Fruit fly (Drosophila melanogaster) whole organism, embryonic: ENCODE measurements around the gene raptor.

Source experiments
- Abd-B ChIP-seq: fragments of 200-800 bp; sonication (Bioruptor generic); optimal IDR thresholded peaks from 2 replicates; lab custom pipeline; 2018; ENCODE audit warnings: missing biosample characterization, mild to moderate bottlenecking, missing genetic modification characterization, moderate library complexity
- Asciz ChIP-seq: fragments of 200-800 bp; sonication (Bioruptor generic); optimal IDR thresholded peaks from 2 replicates; lab custom pipeline; 2017; ENCODE audit warnings: missing biosample characterization, mild to moderate bottlenecking, missing genetic modification characterization, missing genetic modification reagents
- BEAF-32 ChIP-seq: fragments of 200-800 bp; sonication (Bioruptor generic); optimal IDR thresholded peaks from 3 replicates; lab custom pipeline; 2017; ENCODE audit warnings: missing biosample characterization, missing genetic modification characterization, mild to moderate bottlenecking, moderate library complexity, missing genetic modification reagents
- Bgb ChIP-seq: fragments of 200-800 bp; sonication (Bioruptor generic); IDR thresholded peaks from 2 replicates; pipeline ENCODE4 v1.3.6; 2022; ENCODE audit warnings: missing biosample characterization, missing genetic modification characterization; ENCODE audit not compliant: partially characterized antibody
- Blimp-1 ChIP-seq: fragments of 200-800 bp; sonication (Bioruptor generic); optimal IDR thresholded peaks from 3 replicates; lab custom pipeline; 2018; ENCODE audit warnings: missing biosample characterization, missing genetic modification characterization, mild to moderate bottlenecking, moderate library complexity, missing genetic modification reagents
- Bteb2 ChIP-seq: fragments of 200-800 bp; sonication (Bioruptor generic); optimal IDR thresholded peaks from 2 replicates; lab custom pipeline; 2016; ENCODE audit warnings: missing biosample characterization, missing genetic modification characterization
- C15 ChIP-seq: fragments of 200-800 bp; sonication (Bioruptor generic); IDR thresholded peaks from 3 replicates; pipeline ENCODE4 v1.3.6; 2022; ENCODE audit warnings: missing biosample characterization, missing genetic modification characterization
- CG11695 ChIP-seq: fragments of 200-800 bp; sonication (Bioruptor generic); IDR thresholded peaks from 3 replicates; pipeline ENCODE4 v1.3.6; 2022; ENCODE audit warnings: missing biosample characterization, missing genetic modification characterization
- CG13287 ChIP-seq: fragments of 200-800 bp; sonication (Bioruptor generic); IDR thresholded peaks from 2 replicates; pipeline ENCODE4 v1.3.6; 2022; ENCODE audit warnings: missing biosample characterization, missing genetic modification characterization; ENCODE audit not compliant: partially characterized antibody
- CG14014 ChIP-seq: fragments of 200-800 bp; sonication (Bioruptor generic); IDR thresholded peaks from 2 replicates; pipeline ENCODE4 v1.3.6; 2022; ENCODE audit warnings: missing biosample characterization, missing genetic modification characterization
- CG17802 ChIP-seq: fragments of 200-800 bp; sonication (Bioruptor generic); optimal IDR thresholded peaks from 2 replicates; lab custom pipeline; 2018; ENCODE audit warnings: missing biosample characterization, mild to moderate bottlenecking, missing genetic modification characterization, moderate library complexity
- CG18599 ChIP-seq: fragments of 200-800 bp; sonication (Bioruptor generic); optimal IDR thresholded peaks from 3 replicates; lab custom pipeline; 2017; ENCODE audit warnings: missing biosample characterization, missing genetic modification characterization, mild to moderate bottlenecking, moderate library complexity, missing genetic modification reagents
- CG18764 ChIP-seq: fragments of 200-800 bp; sonication (Bioruptor generic); optimal IDR thresholded peaks from 3 replicates; lab custom pipeline; 2016; ENCODE audit warnings: missing biosample characterization, missing genetic modification characterization
- CG2129 ChIP-seq: fragments of 200-800 bp; sonication (Bioruptor generic); IDR thresholded peaks from 2 replicates; pipeline ENCODE4 v1.3.6; 2022; ENCODE audit warnings: missing biosample characterization, missing genetic modification characterization; ENCODE audit not compliant: partially characterized antibody
- CG3163 ChIP-seq: fragments of 200-800 bp; sonication (Bioruptor generic); optimal IDR thresholded peaks from 3 replicates; lab custom pipeline; 2016; ENCODE audit warnings: missing biosample characterization, missing genetic modification characterization
- CG32772 ChIP-seq: fragments of 200-800 bp; sonication (Bioruptor generic); IDR thresholded peaks from 2 replicates; pipeline ENCODE4 v1.3.6; 2022; ENCODE audit warnings: missing biosample characterization, missing genetic modification characterization
- CG3726 ChIP-seq: fragments of 200-800 bp; sonication (Bioruptor generic); IDR thresholded peaks from 3 replicates; pipeline ENCODE4, ENCODE4 v1.3.6; 2022; ENCODE audit warnings: missing biosample characterization, missing genetic modification characterization
- CG3838 ChIP-seq: fragments of 200-800 bp; sonication (Bioruptor generic); optimal IDR thresholded peaks from 3 replicates; lab custom pipeline; 2016; ENCODE audit warnings: missing biosample characterization, missing genetic modification characterization
- CG43689 ChIP-seq: fragments of 200-800 bp; sonication (Bioruptor generic); IDR thresholded peaks from 2 replicates; pipeline ENCODE4 v1.3.6; 2022; ENCODE audit warnings: missing biosample characterization, missing genetic modification characterization
- CG5953 ChIP-seq: fragments of 200-800 bp; sonication (Bioruptor generic); IDR thresholded peaks from 2 replicates; pipeline ENCODE4 v1.3.6; 2022; ENCODE audit warnings: missing biosample characterization, missing genetic modification characterization
- CG6765 ChIP-seq: fragments of 200-800 bp; sonication (Bioruptor generic); optimal IDR thresholded peaks from 3 replicates; lab custom pipeline; 2017; ENCODE audit warnings: missing biosample characterization, mild to moderate bottlenecking, missing genetic modification characterization
- CG7745 ChIP-seq: fragments of 200-800 bp; sonication (Bioruptor generic); optimal IDR thresholded peaks from 2 replicates; lab custom pipeline; 2018; ENCODE audit warnings: missing biosample characterization, mild to moderate bottlenecking, missing genetic modification characterization, moderate library complexity
- CG9609 ChIP-seq: fragments of 200-800 bp; sonication (Bioruptor generic); optimal IDR thresholded peaks from 3 replicates; lab custom pipeline; 2016; ENCODE audit warnings: missing biosample characterization, missing genetic modification characterization
- CoRest ChIP-seq: fragments of 200-800 bp; sonication (Bioruptor generic); optimal IDR thresholded peaks from 3 replicates; lab custom pipeline; 2018; ENCODE audit warnings: missing biosample characterization, mild to moderate bottlenecking, missing genetic modification characterization, moderate library complexity
- Dll ChIP-seq: fragments of 200-800 bp; sonication (Bioruptor generic); IDR thresholded peaks from 4 replicates; pipeline ENCODE4 v1.3.6; 2022; ENCODE audit warnings: missing biosample characterization, missing genetic modification characterization; ENCODE audit not compliant: partially characterized antibody
- GATAe ChIP-seq: fragments of 200-800 bp; sonication (Bioruptor generic); conservative IDR thresholded peaks from 2 replicates; pipeline ENCODE4 v1.3.6; 2022; ENCODE audit warnings: missing biosample characterization, missing genetic modification characterization
- HmgZ ChIP-seq: fragments of 200-800 bp; sonication (Bioruptor generic); optimal IDR thresholded peaks from 2 replicates; lab custom pipeline; 2018; ENCODE audit warnings: missing biosample characterization, mild to moderate bottlenecking, missing genetic modification characterization
- Hr3 ChIP-seq: fragments of 200-800 bp; sonication (Bioruptor generic); optimal IDR thresholded peaks from 3 replicates; lab custom pipeline; 2016; ENCODE audit warnings: missing biosample characterization, missing genetic modification characterization
- Hr78 ChIP-seq, 2 experiments: fragments of 200-800 bp in 1 of 2; fragments of >200 bp in 1 of 2; sonication (Bioruptor generic) in 1 of 2; optimal IDR thresholded peaks; 2 replicates each; lab custom pipeline; 2017 to 2019; ENCODE audit warnings: missing biosample characterization in 2 of 2, missing genetic modification characterization in 2 of 2, mild to moderate bottlenecking in 1 of 2, moderate library complexity in 1 of 2
- Hsf ChIP-seq: fragments of 200-800 bp; sonication (Bioruptor generic); optimal IDR thresholded peaks from 3 replicates; lab custom pipeline; 2016; ENCODE audit warnings: missing biosample characterization, missing genetic modification characterization
- Oli ChIP-seq: fragments of 200-800 bp; sonication (Bioruptor generic); optimal IDR thresholded peaks from 2 replicates; lab custom pipeline; 2018; ENCODE audit warnings: missing biosample characterization, mild to moderate bottlenecking, missing genetic modification characterization, moderate library complexity
- Poxn ChIP-seq: fragments of 200-800 bp; sonication (Bioruptor generic); IDR thresholded peaks from 2 replicates; pipeline ENCODE4 v1.3.6; 2022; ENCODE audit warnings: missing biosample characterization, missing genetic modification characterization
- Rx ChIP-seq: fragments of 200-800 bp; sonication (Bioruptor generic); IDR thresholded peaks from 2 replicates; pipeline ENCODE4 v1.3.6; 2022; ENCODE audit warnings: missing biosample characterization, missing genetic modification characterization
- Trl ChIP-seq, 3 experiments: fragments of >200 bp in 2 of 3; fragments of 200-800 bp in 1 of 3; sonication (Bioruptor generic) in 1 of 3; optimal IDR thresholded peaks; 2 replicates in 1 of 3; 3 replicates in 2 of 3; lab custom pipeline; 2016 to 2017; ENCODE audit warnings: missing biosample characterization in 1 of 3, missing genetic modification characterization in 1 of 3
- Vsx1 ChIP-seq: fragments of 200-800 bp; sonication (Bioruptor generic); optimal IDR thresholded peaks from 2 replicates; lab custom pipeline; 2017; ENCODE audit warnings: missing biosample characterization, mild to moderate bottlenecking, missing genetic modification characterization, missing genetic modification reagents
- Xbp1 ChIP-seq: fragments of 200-800 bp; sonication (Bioruptor generic); optimal IDR thresholded peaks from 3 replicates; lab custom pipeline; 2016; ENCODE audit warnings: missing biosample characterization, mild to moderate bottlenecking, missing genetic modification characterization
- abd-A ChIP-seq: fragments of 200-800 bp; sonication (Bioruptor generic); optimal IDR thresholded peaks from 3 replicates; lab custom pipeline; 2019; ENCODE audit warnings: missing biosample characterization, mild to moderate bottlenecking, missing genetic modification characterization, moderate library complexity
- crp ChIP-seq, 2 experiments: fragments of 200-800 bp; sonication (Bioruptor generic); optimal IDR thresholded peaks; 2 replicates in 1 of 2; 3 replicates in 1 of 2; lab custom pipeline; 2017; ENCODE audit warnings: missing biosample characterization in 2 of 2, missing genetic modification characterization in 2 of 2, mild to moderate bottlenecking in 1 of 2, moderate library complexity in 1 of 2
- en ChIP-seq: fragments of 200-800 bp; sonication (Bioruptor generic); optimal IDR thresholded peaks from 2 replicates; lab custom pipeline; 2016; ENCODE audit warnings: missing biosample characterization, missing genetic modification characterization
- fd64A ChIP-seq: fragments of 200-800 bp; sonication (Bioruptor generic); optimal IDR thresholded peaks from 3 replicates; lab custom pipeline; 2018; ENCODE audit warnings: missing biosample characterization, mild to moderate bottlenecking, missing genetic modification characterization
- org-1 ChIP-seq: fragments of 200-800 bp; sonication (Bioruptor generic); optimal IDR thresholded peaks from 2 replicates; lab custom pipeline; 2017; ENCODE audit warnings: missing biosample characterization, missing genetic modification characterization
- pho ChIP-seq: fragments of 200-800 bp; sonication (Bioruptor generic); optimal IDR thresholded peaks from 2 replicates; lab custom pipeline; 2016; ENCODE audit warnings: missing biosample characterization, missing genetic modification characterization
- pum ChIP-seq: fragments of 200-800 bp; sonication (Bioruptor generic); optimal IDR thresholded peaks from 2 replicates; lab custom pipeline; 2016; ENCODE audit warnings: missing biosample characterization, missing genetic modification characterization
- so ChIP-seq: fragments of 200-800 bp; sonication (Bioruptor generic); IDR thresholded peaks from 3 replicates; pipeline ENCODE4 v1.3.6; 2022; ENCODE audit warnings: missing biosample characterization, missing genetic modification characterization
- stwl ChIP-seq: fragments of 200-800 bp; sonication (Bioruptor generic); optimal IDR thresholded peaks from 3 replicates; lab custom pipeline; 2018; ENCODE audit warnings: missing biosample characterization, mild to moderate bottlenecking, missing genetic modification characterization, moderate library complexity
- tna ChIP-seq: fragments of 200-800 bp; sonication (Bioruptor generic); IDR thresholded peaks from 2 replicates; pipeline ENCODE4 v1.3.6; 2022; ENCODE audit warnings: missing biosample characterization, missing genetic modification characterization; ENCODE audit not compliant: partially characterized antibody
- wdn ChIP-seq: fragments of 200-800 bp; sonication (Bioruptor generic); IDR thresholded peaks from 2 replicates; pipeline ENCODE4 v1.3.6; 2022; ENCODE audit warnings: missing biosample characterization, missing genetic modification characterization
- zen2 ChIP-seq: fragments of 200-800 bp; sonication (Bioruptor generic); IDR thresholded peaks from 3 replicates; pipeline ENCODE4 v1.3.6; 2022; ENCODE audit warnings: missing biosample characterization, missing genetic modification characterization; ENCODE audit not compliant: partially characterized antibody

Gene raptor

DNA sequence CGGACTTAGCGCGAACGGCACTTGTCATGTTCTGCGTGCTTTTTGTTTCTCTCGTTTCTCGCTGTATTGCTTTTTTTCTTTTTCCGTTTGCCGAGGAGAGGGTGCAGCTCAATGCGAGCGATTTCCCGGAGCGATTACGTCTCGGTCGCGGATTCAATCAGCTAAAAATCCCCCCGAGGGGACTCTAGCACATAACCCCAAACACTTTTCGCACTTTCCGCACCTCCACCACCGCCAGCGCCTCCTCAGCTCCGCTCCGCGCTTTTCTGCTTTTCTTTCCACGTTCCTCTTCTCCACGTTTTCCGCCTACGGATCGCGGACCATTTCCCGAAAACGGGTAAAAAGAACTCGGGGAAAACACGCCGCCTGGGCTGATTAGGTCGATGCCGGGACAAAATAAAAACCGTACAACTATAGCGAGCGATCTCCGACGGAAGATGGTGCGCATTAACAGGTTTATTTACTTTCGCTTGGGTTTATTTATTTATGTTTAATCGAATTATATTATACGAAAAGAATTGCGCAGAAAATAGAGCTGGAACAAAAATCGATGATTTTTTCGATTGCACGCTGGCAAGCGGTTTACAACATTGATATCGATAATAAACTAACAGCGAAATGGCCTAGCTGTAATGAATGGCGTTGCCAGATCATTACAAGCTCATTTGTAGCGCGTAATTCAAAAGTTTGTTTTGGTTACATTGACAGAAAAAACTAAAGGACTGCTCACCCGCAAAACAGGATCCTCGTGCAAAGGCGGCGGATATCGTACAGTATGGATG is at the start of gene raptor (continued):
- TF ChIP-seq CG7745 (tag; lab: Kevin White, UChicago) (no peak), Hsf (no peak), stwl (tag; lab: Kevin White, UChicago) (peak; percentile 5), CG13287 (GFP tag; lab: Robert Waterston, UW) (peak; percentile 67), Poxn (GFP tag; lab: Robert Waterston, UW) (no peak), wdn (GFP tag; lab: Robert Waterston, UW) (no peak), CG18599 (no peak), CG9609 (GFP tag; lab: Kevin White, UChicago) (no peak), CG3163 (GFP tag; lab: Kevin White, UChicago) (no peak), Rx (GFP tag; lab: Robert Waterston, UW) (no peak), tna (GFP tag; lab: Robert Waterston, UW) (no peak), Dll (GFP tag; lab: Robert Waterston, UW) (peak; percentile 53; the same call in 1 of the 4 replicates), so (GFP tag; lab: Robert Waterston, UW) (no peak), CG32772 (GFP tag; lab: Robert Waterston, UW) (no peak), GATAe (GFP tag; lab: Robert Waterston, UW) (no peak), zen2 (GFP tag; lab: Robert Waterston, UW) (0 out of 3 replicates have a peak, but pooled peaks have one; percentile 36), en (no peak), pho (GFP tag; lab: Kevin White, UChicago) (no peak), Asciz (GFP tag; lab: Kevin White, UChicago) (no peak), Xbp1 (GFP tag; lab: Kevin White, UChicago) (no peak), C15 (GFP tag; lab: Robert Waterston, UW) (no peak), Hr3 (GFP tag; lab: Kevin White, UChicago) (no peak), Oli (tag; lab: Kevin White, UChicago) (no peak), HmgZ (tag; lab: Kevin White, UChicago) (no peak), CG2129 (GFP tag; lab: Robert Waterston, UW) (no peak), crp (GFP tag; optimal IDR thresholded peaks at IDR 0.05; lab: Kevin White, UChicago) (peak in 1 of 2 experiments; percentile 58), fd64A (GFP tag; lab: Kevin White, UChicago) (no peak), Abd-B (GFP tag; lab: Kevin White, UChicago) (no peak), CG3726 (GFP tag; lab: Robert Waterston, UW) (no peak), CG5953 (GFP tag; lab: Robert Waterston, UW) (no peak), abd-A (tag; lab: Kevin White, UChicago) (no peak), CG18764 (no peak), pum (GFP tag; lab: Kevin White, UChicago) (no peak), Hr78 (GFP tag; optimal IDR thresholded peaks at IDR 0.05; lab: Kevin White, UChicago) (no peak), Trl (optimal IDR thresholded peaks at IDR 0.05; lab: Kevin White, UChicago) (no peak), Trl (GFP tag; optimal IDR thresholded peaks at IDR 0.05; lab: Kevin White, UChicago) (no peak), CG14014 (no peak), Bgb (GFP tag; lab: Robert Waterston, UW) (peak; percentile 48; the same call in 1 of the 2 replicates), Vsx1 (no peak), CG6765 (no peak), Blimp-1 (GFP tag; lab: Kevin White, UChicago) (no peak), BEAF-32 (GFP tag; lab: Kevin White, UChicago) (peak; percentile 66), CG3838 (GFP tag; lab: Kevin White, UChicago) (no peak), CoRest (no peak), org-1 (no peak), CG43689 (no peak), CG11695 (no peak), CG17802 (tag; lab: Kevin White, UChicago) (no peak), Bteb2 (GFP tag; lab: Kevin White, UChicago) (no peak)
